Fruit fly (Drosophila melanogaster): ENCODE measurements around the gene CG13994.

DNA sequence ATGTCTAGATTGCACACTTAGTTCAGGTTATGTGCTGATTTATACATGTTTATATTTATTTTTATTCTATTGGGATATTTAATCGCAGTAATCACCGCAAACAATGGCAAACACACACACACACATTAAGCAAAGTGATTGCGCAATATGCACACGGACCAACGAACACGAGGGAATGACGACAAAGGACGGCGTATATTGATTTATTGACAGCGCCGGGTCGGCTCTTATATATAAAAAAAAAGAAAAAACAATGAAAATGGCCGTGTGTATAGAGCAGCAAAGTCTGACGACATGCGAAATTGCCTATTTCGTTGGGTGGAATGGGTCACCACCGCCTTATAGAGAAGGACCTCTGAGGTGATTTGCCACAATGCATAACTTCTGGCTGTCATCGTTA lies 48.0 kb downstream of the CG13994 start:
- no peak for TF ChIP-seq CG8765 (GFP tag; IDR thresholded peaks at IDR 0.05)
- TF ChIP-seq scrt (GFP tag; optimal IDR thresholded peaks at IDR 0.05), result no peak
- no peak for TF ChIP-seq CG4282 (GFP tag; optimal IDR thresholded peaks at IDR 0.05)
- TF ChIP-seq psq (GFP tag; optimal IDR thresholded peaks at IDR 0.05), result no peak
- no peak for TF ChIP-seq Hr39 (optimal IDR thresholded peaks at IDR 0.05)
- TF ChIP-seq dati (GFP tag; IDR thresholded peaks at IDR 0.05), result no peak
- no peak for TF ChIP-seq tap (tag; optimal IDR thresholded peaks at IDR 0.05)
- TF ChIP-seq CG12942 (GFP tag; optimal IDR thresholded peaks at IDR 0.05), result no peak
- TF ChIP-seq CG12391 (tag; optimal IDR thresholded peaks at IDR 0.05), result no peak

Measured in whole organism, embryonic.